Worm (Caenorhabditis elegans) whole organism, L1 larva: ENCODE data around the gene ugt-44.
A peak's percentile ranks its signal among the peaks of the same experiment; 100 is the strongest.

Experiments
- C16A3.4 ChIP-seq: fragments of 150-350 bp; optimal IDR thresholded peaks from 2 replicates; lab custom pipeline; 2014; ENCODE audit warnings: missing biosample characterization, missing genetic modification characterization
- alr-1 ChIP-seq: fragments of 200-800 bp; sonication (Bioruptor generic); optimal IDR thresholded peaks from 2 replicates; lab custom pipeline; 2018; ENCODE audit warnings: borderline replicate concordance, mild to moderate bottlenecking, missing genetic modification characterization, missing compliant biosample characterization
- aly-2 ChIP-seq: fragments of 150-350 bp; optimal IDR thresholded peaks from 2 replicates; lab custom pipeline; 2014; ENCODE audit warnings: missing biosample characterization, missing genetic modification characterization
- ama-1 ChIP-seq: fragments of 150-350 bp; optimal IDR thresholded peaks from 2 replicates; lab custom pipeline; 2014
- blmp-1 ChIP-seq: fragments of 150-350 bp; optimal IDR thresholded peaks from 2 replicates; lab custom pipeline; 2014; ENCODE audit warnings: missing biosample characterization, missing genetic modification characterization
- ceh-8 ChIP-seq: fragments of 200-800 bp; sonication (Bioruptor generic); optimal IDR thresholded peaks from 2 replicates; lab custom pipeline; 2018; ENCODE audit warnings: mild to moderate bottlenecking, missing genetic modification characterization, moderate library complexity, missing compliant biosample characterization
- ceh-82 ChIP-seq, 3 experiments: fragments of 150-350 bp in 1 of 3; sonication (generic microtip) in 2 of 3; optimal IDR thresholded peaks; 2 replicates each; lab custom pipeline; 2014 to 2017; ENCODE audit warnings: missing biosample characterization in 3 of 3, missing genetic modification characterization in 3 of 3
- dpl-1 ChIP-seq, 3 experiments: fragments of 150-350 bp in 2 of 3; sonication (generic microtip) in 1 of 3; optimal IDR thresholded peaks; 2 replicates each; lab custom pipeline; 2014 to 2017; ENCODE audit warnings: missing biosample characterization in 3 of 3, missing genetic modification characterization in 3 of 3, missing genetic modification reagents in 3 of 3
- dsc-1 ChIP-seq: sonication (generic microtip); optimal IDR thresholded peaks from 2 replicates; lab custom pipeline; 2016; ENCODE audit warnings: mild to moderate bottlenecking, missing genetic modification characterization, missing compliant biosample characterization
- efl-1 ChIP-seq, 4 experiments: fragments of 150-350 bp; optimal IDR thresholded peaks in 3 of 4; peaks in 1 of 4; 1 replicate in 1 of 4; 2 replicates in 3 of 4; lab custom pipeline; 2014; ENCODE audit warnings: missing biosample characterization in 2 of 4, missing genetic modification characterization in 2 of 4, missing genetic modification reagents in 2 of 4
- elt-2 ChIP-seq: sonication (generic microtip); optimal IDR thresholded peaks from 2 replicates; lab custom pipeline; 2016; ENCODE audit warnings: missing genetic modification characterization, mild to moderate bottlenecking, inconsistent platforms, missing compliant biosample characterization, missing genetic modification reagents
- fkh-10 ChIP-seq: sonication (generic microtip); optimal IDR thresholded peaks from 2 replicates; lab custom pipeline; 2017; ENCODE audit warnings: missing biosample characterization, missing genetic modification reagents, missing genetic modification characterization
- fkh-4 ChIP-seq: sonication (generic microtip); optimal IDR thresholded peaks from 2 replicates; lab custom pipeline; 2016; ENCODE audit warnings: missing compliant biosample characterization, missing genetic modification characterization, borderline replicate concordance
- fkh-8 ChIP-seq: sonication (generic microtip); optimal IDR thresholded peaks from 2 replicates; lab custom pipeline; 2016; ENCODE audit warnings: mild to moderate bottlenecking, missing genetic modification characterization, missing compliant biosample characterization
- hlh-4 ChIP-seq: sonication (generic microtip); optimal IDR thresholded peaks from 2 replicates; lab custom pipeline; 2016; ENCODE audit warnings: mild to moderate bottlenecking, missing genetic modification characterization, missing compliant biosample characterization
- irx-1 ChIP-seq: sonication (generic microtip); optimal IDR thresholded peaks from 2 replicates; lab custom pipeline; 2016; ENCODE audit warnings: missing genetic modification characterization, missing compliant biosample characterization
- jun-1 ChIP-seq: fragments of 150-350 bp; optimal IDR thresholded peaks from 2 replicates; lab custom pipeline; 2014; ENCODE audit warnings: missing biosample characterization, missing genetic modification reagents, missing genetic modification characterization
- lin-14 ChIP-seq: fragments of 200-800 bp; sonication (Bioruptor generic); optimal IDR thresholded peaks from 2 replicates; lab custom pipeline; 2018; ENCODE audit warnings: mild to moderate bottlenecking, missing genetic modification characterization, moderate library complexity, missing compliant biosample characterization
- lin-15B ChIP-seq: fragments of 150-350 bp; sonication (generic microtip); optimal IDR thresholded peaks from 3 replicates; lab custom pipeline; 2014; ENCODE audit warnings: missing biosample characterization, missing genetic modification characterization
- lin-35 ChIP-seq, 2 experiments: fragments of 150-350 bp; optimal IDR thresholded peaks; 2 replicates each; lab custom pipeline; 2014; ENCODE audit warnings: missing biosample characterization in 2 of 2, missing genetic modification characterization in 2 of 2, missing genetic modification reagents in 2 of 2
- lin-39 ChIP-seq: fragments of 150-350 bp; optimal IDR thresholded peaks from 2 replicates; lab custom pipeline; 2014; ENCODE audit warnings: missing biosample characterization, missing genetic modification reagents, missing genetic modification characterization
- lsy-2 ChIP-seq, 2 experiments: fragments of 150-350 bp; optimal IDR thresholded peaks; 2 replicates each; lab custom pipeline; 2014; ENCODE audit warnings: missing biosample characterization in 2 of 2, missing genetic modification characterization in 2 of 2
- mdl-1 ChIP-seq, 2 experiments: fragments of 150-350 bp; optimal IDR thresholded peaks; 2 replicates each; lab custom pipeline; 2014 to 2017; ENCODE audit warnings: missing biosample characterization in 2 of 2, missing genetic modification characterization in 2 of 2, inconsistent platforms in 1 of 2
- mef-2 ChIP-seq: fragments of 150-350 bp; optimal IDR thresholded peaks from 2 replicates; lab custom pipeline; 2014; ENCODE audit warnings: missing biosample characterization, missing genetic modification characterization
- mep-1 ChIP-seq: fragments of 150-350 bp; optimal IDR thresholded peaks from 2 replicates; lab custom pipeline; 2014; ENCODE audit warnings: missing biosample characterization, missing genetic modification characterization
- nhr-12 ChIP-seq: sonication (generic microtip); optimal IDR thresholded peaks from 2 replicates; lab custom pipeline; 2017; ENCODE audit warnings: missing biosample characterization, missing genetic modification characterization
- nhr-19 ChIP-seq: fragments of 200-800 bp; sonication (Bioruptor generic); conservative IDR thresholded peaks from 2 replicates; pipeline ENCODE4 v1.3.6; 2022; ENCODE audit warnings: missing genetic modification characterization, missing compliant biosample characterization
- nhr-20 ChIP-seq: sonication (generic microtip); optimal IDR thresholded peaks from 2 replicates; lab custom pipeline; 2016; ENCODE audit warnings: mild to moderate bottlenecking, missing genetic modification characterization, missing compliant biosample characterization
- nhr-237 ChIP-seq: fragments of 150-350 bp; optimal IDR thresholded peaks from 2 replicates; lab custom pipeline; 2014; ENCODE audit warnings: missing biosample characterization, missing genetic modification characterization
- nhr-71 ChIP-seq: sonication (generic microtip); optimal IDR thresholded peaks from 2 replicates; lab custom pipeline; 2016; ENCODE audit warnings: mild to moderate bottlenecking, missing genetic modification characterization, moderate library complexity, missing compliant biosample characterization
- nhr-77 ChIP-seq: fragments of 150-350 bp; optimal IDR thresholded peaks from 2 replicates; lab custom pipeline; 2014; ENCODE audit warnings: missing biosample characterization, missing genetic modification characterization
- pax-3 ChIP-seq: fragments of 200-800 bp; sonication (Bioruptor generic); optimal IDR thresholded peaks from 2 replicates; lab custom pipeline; 2018; ENCODE audit warnings: mild to moderate bottlenecking, missing genetic modification characterization, moderate library complexity, missing compliant biosample characterization
- pqm-1 ChIP-seq: sonication (generic microtip); optimal IDR thresholded peaks from 3 replicates; lab custom pipeline; 2017; ENCODE audit warnings: missing biosample characterization, missing genetic modification characterization
- rnt-1 ChIP-seq: sonication (generic microtip); optimal IDR thresholded peaks from 2 replicates; lab custom pipeline; 2016; ENCODE audit warnings: mild to moderate bottlenecking, missing genetic modification characterization, moderate library complexity, missing compliant biosample characterization
- skn-1 ChIP-seq: fragments of 150-350 bp; optimal IDR thresholded peaks from 2 replicates; lab custom pipeline; 2014; ENCODE audit warnings: missing biosample characterization, missing genetic modification characterization
- snu-23 ChIP-seq: sonication (generic microtip); optimal IDR thresholded peaks from 2 replicates; lab custom pipeline; 2016; ENCODE audit warnings: missing genetic modification characterization, missing compliant biosample characterization
- swsn-7 ChIP-seq: sonication (generic microtip); optimal IDR thresholded peaks from 2 replicates; lab custom pipeline; 2016; ENCODE audit warnings: missing genetic modification characterization, missing compliant biosample characterization
- xbp-1 ChIP-seq: sonication (generic microtip); optimal IDR thresholded peaks from 2 replicates; lab custom pipeline; 2016; ENCODE audit warnings: missing genetic modification characterization, missing compliant biosample characterization
- zip-4 ChIP-seq: fragments of 200-800 bp; sonication (Bioruptor generic); optimal IDR thresholded peaks from 2 replicates; lab custom pipeline; 2018; ENCODE audit warnings: mild to moderate bottlenecking, missing genetic modification characterization, moderate library complexity, missing compliant biosample characterization
- ztf-4 ChIP-seq: fragments of 150-350 bp; optimal IDR thresholded peaks from 2 replicates; lab custom pipeline; 2014; ENCODE audit warnings: missing biosample characterization, missing genetic modification characterization

The ugt-44 gene

ce11 chrIV:10500481-10500880 is 30.9 kb downstream of the ugt-44 start:
- TF ChIP-seq zip-4 (GFP tag; lab: Kevin White, UChicago): no peak
- peak; percentile 13 for TF ChIP-seq fkh-10 (GFP tag; lab: Kevin White, UChicago)
- TF ChIP-seq blmp-1 (tag; lab: Kevin White, UChicago): no peak
- TF ChIP-seq nhr-12: no peak
- no peak for TF ChIP-seq swsn-7 (tag; lab: Kevin White, UChicago)

ce11 chrIV:10501550-10502240 is 32.2 kb downstream of the ugt-44 start, which contains the start of gene tax-6:
TSS of gene tax-6 (minus strand) at chrIV:10501600.
- TF ChIP-seq ceh-82 (tag; optimal IDR thresholded peaks at IDR 0.05; lab: Kevin White, UChicago) (no peak), efl-1 (optimal IDR thresholded peaks at IDR 0.05; lab: Kevin White, UChicago) (no peak), efl-1 (GFP tag; optimal IDR thresholded peaks at IDR 0.05 in 1 of 2; lab: Kevin White, UChicago) (no peak), nhr-71 (tag; lab: Kevin White, UChicago) (no peak), fkh-4 (tag; lab: Kevin White, UChicago) (no peak), irx-1 (tag; lab: Kevin White, UChicago) (no peak), pqm-1 (tag; lab: Kevin White, UChicago) (no peak), xbp-1 (tag; lab: Kevin White, UChicago) (no peak), dpl-1 (GFP tag; optimal IDR thresholded peaks at IDR 0.05; lab: Kevin White, UChicago) (no peak), aly-2 (tag; lab: Kevin White, UChicago) (no peak), alr-1 (tag; lab: Kevin White, UChicago) (no peak), hlh-4 (no peak)

ce11 chrIV:10502345-10502744 is 32.8 kb downstream of the ugt-44 start:
- peak; percentile 50 for TF ChIP-seq nhr-19
- TF ChIP-seq lin-39 (tag; lab: Kevin White, UChicago): no peak
- peak; percentile 8 for TF ChIP-seq ama-1 (lab: Kevin White, UChicago)
- TF ChIP-seq mef-2 (tag; lab: Kevin White, UChicago): peak; percentile 10
- peak; percentile 44 for TF ChIP-seq jun-1 (tag; lab: Kevin White, UChicago)
- peak; percentile 73 for TF ChIP-seq elt-2
- no peak for TF ChIP-seq dpl-1 (GFP tag; optimal IDR thresholded peaks at IDR 0.05; lab: Kevin White, UChicago)
- TF ChIP-seq mdl-1 (tag; optimal IDR thresholded peaks at IDR 0.05; lab: Kevin White, UChicago): peak in 1 of 2 experiments; percentile 64
- TF ChIP-seq mep-1 (tag; lab: Kevin White, UChicago): peak; percentile 40
- peak; percentile 29 for TF ChIP-seq C16A3.4 (tag; lab: Kevin White, UChicago)
- no peak for TF ChIP-seq skn-1 (tag; lab: Kevin White, UChicago)
- TF ChIP-seq snu-23: peak; percentile 47
- TF ChIP-seq lin-35 (GFP tag; optimal IDR thresholded peaks at IDR 0.05; lab: Kevin White, UChicago): peak in 1 of 2 experiments; percentile 71
- peak; percentile 20 to 36 for TF ChIP-seq efl-1 (optimal IDR thresholded peaks at IDR 0.05; lab: Kevin White, UChicago)
- TF ChIP-seq efl-1 (GFP tag; optimal IDR thresholded peaks at IDR 0.05 in 1 of 2; lab: Kevin White, UChicago): peak in 1 of 2 experiments; percentile 38
- TF ChIP-seq rnt-1 (tag; lab: Kevin White, UChicago): peak; percentile 68
- TF ChIP-seq lin-14 (GFP tag; lab: Kevin White, UChicago): peak; percentile 75
- TF ChIP-seq swsn-7 (tag; lab: Kevin White, UChicago): peak; percentile 44
- no peak for TF ChIP-seq ceh-82 (tag; optimal IDR thresholded peaks at IDR 0.05; lab: Kevin White, UChicago)
- no peak for TF ChIP-seq ceh-8 (GFP tag; lab: Kevin White, UChicago)
- TF ChIP-seq irx-1 (tag; lab: Kevin White, UChicago): peak; percentile 31
- TF ChIP-seq lin-15B (tag; lab: Kevin White, UChicago): no peak
- peak; percentile 32 for TF ChIP-seq nhr-20
- TF ChIP-seq fkh-8: peak; percentile 65
- TF ChIP-seq nhr-71 (tag; lab: Kevin White, UChicago): peak; percentile 76
- peak; percentile 48 for TF ChIP-seq pax-3
- TF ChIP-seq lsy-2 (tag; optimal IDR thresholded peaks at IDR 0.05; lab: Kevin White, UChicago): peak; percentile 4 to 64
- TF ChIP-seq nhr-237 (tag; lab: Kevin White, UChicago): peak; percentile 6
- TF ChIP-seq ztf-4 (tag; lab: Kevin White, UChicago): peak; percentile 23
- TF ChIP-seq dsc-1 (tag; lab: Kevin White, UChicago): peak; percentile 9
- TF ChIP-seq nhr-77 (tag; lab: Kevin White, UChicago): peak; percentile 68
